Fruit fly (Drosophila melanogaster) whole organism, wandering third instar larva: ENCODE measurements around the gene Alg10.

ENCODE experiments used
- CG32264 ChIP-seq: fragments of 200-800 bp; sonication (Bioruptor generic); optimal IDR thresholded peaks from 2 replicates; lab custom pipeline; 2016; ENCODE audit warnings: missing biosample characterization, missing genetic modification characterization
- CG9705 ChIP-seq: fragments of 200-800 bp; sonication (Bioruptor generic); optimal IDR thresholded peaks from 2 replicates; lab custom pipeline; 2018; ENCODE audit warnings: missing biosample characterization, mild to moderate bottlenecking, missing genetic modification characterization
- CrebA ChIP-seq: fragments of 200-800 bp; sonication (Bioruptor generic); optimal IDR thresholded peaks from 2 replicates; lab custom pipeline; 2016; ENCODE audit warnings: missing biosample characterization, mild to moderate bottlenecking, missing genetic modification characterization, borderline replicate concordance
- Dfd ChIP-seq: fragments of >200 bp; optimal IDR thresholded peaks from 2 replicates; lab custom pipeline; 2017; ENCODE audit warnings: missing biosample characterization, missing genetic modification characterization
- Dif ChIP-seq: fragments of 200-275, 200-300 bp; sonication (Bioruptor generic); optimal IDR thresholded peaks from 2 replicates; lab custom pipeline; 2018; ENCODE audit warnings: missing biosample characterization, missing genetic modification characterization; ENCODE audit not compliant: partially characterized antibody
- GATAd ChIP-seq: sonication (Bioruptor generic); optimal IDR thresholded peaks from 2 replicates; lab custom pipeline; 2016; ENCODE audit warnings: missing biosample characterization, missing genetic modification characterization
- HLH106 ChIP-seq: fragments of 200-800 bp; optimal IDR thresholded peaks from 3 replicates; lab custom pipeline; 2019; ENCODE audit warnings: missing biosample characterization, mild to moderate bottlenecking, missing genetic modification characterization, moderate library complexity
- Hnf4 ChIP-seq: fragments of 200-800 bp; sonication (Bioruptor generic); optimal IDR thresholded peaks from 2 replicates; lab custom pipeline; 2016; ENCODE audit warnings: missing biosample characterization, mild to moderate bottlenecking, missing genetic modification characterization
- Hr83 ChIP-seq: fragments of 200-300 bp; sonication (Bioruptor generic); optimal IDR thresholded peaks from 2 replicates; lab custom pipeline; 2016; ENCODE audit warnings: missing biosample characterization, mild to moderate bottlenecking, missing genetic modification characterization, moderate library complexity; ENCODE audit not compliant: poor library complexity, severe bottlenecking
- Jra ChIP-seq: sonication (Bioruptor generic); optimal IDR thresholded peaks from 2 replicates; lab custom pipeline; 2016; ENCODE audit warnings: missing biosample characterization, missing genetic modification characterization
- Myc ChIP-seq: fragments of >200 bp; optimal IDR thresholded peaks from 2 replicates; lab custom pipeline; 2017
- N ChIP-seq: fragments of >200 bp; optimal IDR thresholded peaks from 2 replicates; lab custom pipeline; 2018; ENCODE audit warnings: missing biosample characterization, missing external identifiers, missing genetic modification characterization
- OdsH ChIP-seq: fragments of 200-800 bp; sonication (Bioruptor generic); optimal IDR thresholded peaks from 2 replicates; lab custom pipeline; 2016; ENCODE audit warnings: missing biosample characterization, mild to moderate bottlenecking, missing genetic modification characterization
- Sp1 ChIP-seq: fragments of 200-800 bp; sonication (Bioruptor generic); optimal IDR thresholded peaks from 3 replicates; lab custom pipeline; 2019; ENCODE audit warnings: missing biosample characterization, mild to moderate bottlenecking, missing genetic modification characterization, moderate library complexity
- Vsx2 ChIP-seq: fragments of 200-300, 225-300 bp; sonication (Bioruptor generic); optimal IDR thresholded peaks from 2 replicates; lab custom pipeline; 2018; ENCODE audit warnings: missing biosample characterization, missing genetic modification characterization; ENCODE audit not compliant: partially characterized antibody
- br ChIP-seq: fragments of 200-800 bp; sonication (Bioruptor generic); optimal IDR thresholded peaks from 2 replicates; lab custom pipeline; 2016; ENCODE audit warnings: missing biosample characterization, missing genetic modification characterization
- brk ChIP-seq: fragments of 200-800 bp; sonication (Bioruptor generic); optimal IDR thresholded peaks from 2 replicates; lab custom pipeline; 2016; ENCODE audit warnings: missing biosample characterization, mild to moderate bottlenecking, missing genetic modification characterization
- dl ChIP-seq, 2 experiments: fragments of 175-275, 200-275 bp in 1 of 2; fragments of 200-275 bp in 1 of 2; sonication (Bioruptor generic); optimal IDR thresholded peaks; lab custom pipeline; 2018; ENCODE audit warnings: mild to moderate bottlenecking in 2 of 2, missing biosample characterization in 2 of 2, missing genetic modification characterization in 2 of 2, moderate library complexity in 2 of 2; ENCODE audit not compliant: partially characterized antibody in 2 of 2, insufficient read depth in 1 of 2
- dmrt93B ChIP-seq: fragments of 200-800 bp; sonication (Bioruptor generic); optimal IDR thresholded peaks from 2 replicates; lab custom pipeline; 2018; ENCODE audit warnings: missing biosample characterization, mild to moderate bottlenecking, missing genetic modification characterization
- dsf ChIP-seq: sonication (Bioruptor generic); optimal IDR thresholded peaks from 2 replicates; lab custom pipeline; 2016; ENCODE audit warnings: missing biosample characterization, missing genetic modification characterization, borderline replicate concordance
- ey ChIP-seq: fragments of 200-800 bp; sonication (Bioruptor generic); optimal IDR thresholded peaks from 2 replicates; lab custom pipeline; 2016; ENCODE audit warnings: missing biosample characterization, missing genetic modification characterization
- foxo ChIP-seq, 2 experiments: fragments of 200-800 bp; sonication (Bioruptor generic); optimal IDR thresholded peaks; 2 replicates in 1 of 2; 3 replicates in 1 of 2; lab custom pipeline; 2016 to 2017; ENCODE audit warnings: missing biosample characterization in 2 of 2, missing genetic modification characterization in 2 of 2
- fru ChIP-seq: fragments of 200-800 bp; sonication (Bioruptor generic); optimal IDR thresholded peaks from 3 replicates; lab custom pipeline; 2016; ENCODE audit warnings: missing biosample characterization, mild to moderate bottlenecking, missing genetic modification characterization
- h ChIP-seq: fragments of 200-800 bp; sonication (Bioruptor generic); optimal IDR thresholded peaks from 3 replicates; lab custom pipeline; 2016; ENCODE audit warnings: missing biosample characterization, mild to moderate bottlenecking, missing genetic modification characterization
- jim ChIP-seq: fragments of 175-275, 200-325 bp; sonication (Bioruptor generic); optimal IDR thresholded peaks from 2 replicates; lab custom pipeline; 2016; ENCODE audit warnings: missing biosample characterization, mild to moderate bottlenecking, missing genetic modification characterization
- psq ChIP-seq: fragments of 200-800 bp; sonication (Bioruptor generic); optimal IDR thresholded peaks from 3 replicates; lab custom pipeline; 2017; ENCODE audit warnings: missing biosample characterization, mild to moderate bottlenecking, missing genetic modification characterization, moderate library complexity
- rgr ChIP-seq: fragments of 200-800 bp; sonication (Bioruptor generic); optimal IDR thresholded peaks from 3 replicates; lab custom pipeline; 2016; ENCODE audit warnings: missing biosample characterization, mild to moderate bottlenecking, missing genetic modification characterization
- sage ChIP-seq: fragments of 200-800 bp; sonication (Bioruptor generic); optimal IDR thresholded peaks from 2 replicates; lab custom pipeline; 2016; ENCODE audit warnings: missing biosample characterization, mild to moderate bottlenecking, missing genetic modification characterization
- sv ChIP-seq: fragments of 200-800 bp; sonication (Bioruptor generic); optimal IDR thresholded peaks from 3 replicates; lab custom pipeline; 2016; ENCODE audit warnings: missing biosample characterization, missing genetic modification characterization
- tai ChIP-seq: sonication (Bioruptor generic); optimal IDR thresholded peaks from 2 replicates; lab custom pipeline; 2016; ENCODE audit warnings: missing biosample characterization, missing genetic modification characterization
- usp ChIP-seq: fragments of >200 bp; optimal IDR thresholded peaks from 2 replicates; lab custom pipeline; 2017; ENCODE audit warnings: missing biosample characterization, missing genetic modification characterization
- woc ChIP-seq: sonication (Bioruptor generic); optimal IDR thresholded peaks from 2 replicates; lab custom pipeline; 2016; ENCODE audit warnings: missing biosample characterization, mild to moderate bottlenecking, missing genetic modification characterization

The Alg10 gene

DNA sequence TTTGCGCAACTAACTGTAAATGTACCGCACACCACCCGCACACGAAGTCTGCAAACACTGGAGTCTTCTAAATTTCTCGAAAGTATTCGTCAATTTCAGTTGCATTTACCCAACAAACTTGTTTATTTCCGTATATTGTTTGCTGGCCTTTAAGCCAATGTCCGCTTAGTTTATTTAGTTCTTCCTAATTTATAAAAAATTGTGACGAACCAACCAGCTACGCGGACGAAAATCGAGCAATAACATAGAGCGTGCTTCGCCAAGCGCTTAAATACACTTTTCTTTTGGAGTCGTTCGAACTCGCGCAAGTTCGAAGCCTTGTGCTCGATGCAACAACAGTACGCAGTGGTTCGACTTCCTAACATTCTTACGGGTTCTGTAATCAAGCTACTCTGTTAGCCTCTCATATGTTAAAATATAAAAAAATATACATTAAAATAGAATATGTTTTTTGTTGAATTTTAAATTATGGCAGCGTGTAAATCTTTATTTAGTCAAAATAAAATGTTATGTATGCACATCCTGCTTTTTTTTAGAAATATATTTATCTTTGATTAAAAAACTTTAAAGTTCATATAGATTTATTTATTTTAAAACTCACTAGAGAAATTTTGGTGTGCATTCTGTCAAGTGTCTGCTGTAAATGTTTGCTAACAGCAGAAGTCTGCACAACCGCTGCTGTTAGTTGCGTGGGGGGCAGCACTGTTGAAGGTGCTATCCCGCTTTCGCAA lies 32.7 kb downstream of the Alg10 start, which contains the start of gene GlcAT-P:
TSS of gene GlcAT-P (minus strand) at position 246 of the 731 bp plus-strand sequence.
- TF ChIP-seq Myc (lab: Kevin White, UChicago) (no peak), brk (peak; percentile 60), psq (GFP tag; lab: Kevin White, UChicago) (peak; percentile 59), Hnf4 (GFP tag; lab: Kevin White, UChicago) (peak; percentile 2), HLH106 (tag; lab: Kevin White, UChicago) (peak; percentile 69), Vsx2 (GFP tag; lab: Kevin White, UChicago) (no peak), CG9705 (GFP tag; lab: Kevin White, UChicago) (peak; percentile 2), woc (GFP tag; lab: Kevin White, UChicago) (peak; percentile 45), foxo (GFP tag; optimal IDR thresholded peaks at IDR 0.05; lab: Kevin White, UChicago) (peak in 1 of 2 experiments; percentile 63), sv (GFP tag; lab: Kevin White, UChicago) (peak; percentile 36), dsf (no peak), fru (GFP tag; lab: Kevin White, UChicago) (peak; percentile 56), rgr (GFP tag; lab: Kevin White, UChicago) (peak; percentile 45), Sp1 (peak; percentile 69), OdsH (peak; percentile 57), sage (GFP tag; lab: Kevin White, UChicago) (no peak)

DNA sequence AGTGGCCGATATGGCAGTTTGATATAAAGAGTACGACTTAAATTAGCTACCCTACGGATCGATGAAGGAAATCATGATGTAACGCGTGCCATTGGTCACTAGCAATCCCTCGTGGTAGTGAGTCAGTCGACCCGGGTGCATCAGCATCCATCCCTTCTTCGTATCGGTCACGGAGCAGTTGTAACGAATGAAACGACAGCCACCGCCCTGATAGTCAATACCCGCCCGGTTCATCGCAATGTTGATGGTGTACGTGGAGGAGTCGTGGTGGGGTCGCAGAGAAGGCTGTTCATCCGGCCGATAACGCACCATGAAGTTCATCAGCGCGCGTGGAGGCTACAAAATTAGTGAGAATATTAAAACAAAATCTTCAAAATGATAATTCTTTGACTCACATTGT lies 33.6 kb downstream of the Alg10 start:
- no peak for TF ChIP-seq N
- TF ChIP-seq dl (GFP tag; optimal IDR thresholded peaks at IDR 0.05; lab: Kevin White, UChicago; ENCODE audit: insufficient read depth in 1 of 2, partially characterized antibody in 2 of 2) = no peak
- no peak for TF ChIP-seq ey (GFP tag; lab: Kevin White, UChicago)
- TF ChIP-seq Hnf4 (GFP tag; lab: Kevin White, UChicago) = no peak
- TF ChIP-seq Jra (GFP tag; lab: Kevin White, UChicago) = no peak
- TF ChIP-seq dsf = no peak
- TF ChIP-seq HLH106 (tag; lab: Kevin White, UChicago) = no peak
- no peak for TF ChIP-seq CG9705 (GFP tag; lab: Kevin White, UChicago)
- TF ChIP-seq, all 38 proteins: peak for 0

DNA sequence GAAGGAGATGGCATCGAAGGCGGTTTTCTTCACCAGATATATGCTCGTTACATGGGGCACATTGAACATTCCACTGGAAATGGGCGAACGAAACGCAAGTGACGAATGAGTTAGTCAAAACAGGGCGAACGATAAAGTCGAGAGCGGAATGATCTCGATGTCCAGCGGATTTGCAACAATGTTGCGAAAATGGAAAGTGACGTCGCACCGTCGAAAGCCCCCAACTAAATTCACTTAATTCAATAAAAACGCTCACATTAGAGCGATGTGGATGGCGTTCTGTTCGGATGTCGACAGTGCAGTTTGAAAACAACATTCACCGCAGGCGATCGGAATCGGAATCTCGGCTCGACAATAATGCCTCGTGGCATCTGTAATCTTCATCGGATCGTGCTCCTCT lies 34.5 kb downstream of the Alg10 start, which contains the start of gene CG7607:
TSS of gene CG7607 (plus strand) at position 301 of the 400 bp plus-strand sequence.
- TF ChIP-seq dl (GFP tag; optimal IDR thresholded peaks at IDR 0.05; lab: Kevin White, UChicago; ENCODE audit: insufficient read depth in 1 of 2, partially characterized antibody in 2 of 2) (no peak), br (no peak), jim (GFP tag; lab: Kevin White, UChicago) (no peak), CG9705 (GFP tag; lab: Kevin White, UChicago) (no peak), Dif (GFP tag; lab: Kevin White, UChicago) (no peak), usp (GFP tag; lab: Kevin White, UChicago) (no peak), brk (no peak)

DNA sequence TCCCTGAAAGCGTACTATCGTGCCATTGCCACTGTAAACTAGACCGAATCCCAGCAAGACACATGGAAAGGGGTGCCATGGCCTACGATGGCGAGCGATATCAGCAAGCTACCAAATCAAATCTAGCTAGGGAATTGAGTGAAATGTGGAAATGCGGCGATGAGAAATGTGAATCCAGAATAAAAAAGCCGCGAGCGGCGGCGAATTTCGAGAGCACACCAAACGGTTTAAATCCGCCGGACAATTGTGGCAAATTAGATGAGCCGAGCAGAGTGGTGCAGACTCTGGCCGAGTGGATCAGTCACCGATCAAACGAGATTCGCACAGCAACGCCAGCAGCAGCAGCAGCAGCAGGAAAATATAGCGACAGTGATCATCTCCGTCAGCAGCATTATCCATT lies 36.3 kb downstream of the Alg10 start, which contains the start of gene nkt:
TSS of gene nkt (plus strand) at position 301 of the 400 bp plus-strand sequence.
- TF ChIP-seq foxo (GFP tag; optimal IDR thresholded peaks at IDR 0.05; lab: Kevin White, UChicago) (no peak), fru (GFP tag; lab: Kevin White, UChicago) (no peak), dmrt93B (no peak), brk (no peak), OdsH (no peak), Dif (GFP tag; lab: Kevin White, UChicago) (no peak)

DNA sequence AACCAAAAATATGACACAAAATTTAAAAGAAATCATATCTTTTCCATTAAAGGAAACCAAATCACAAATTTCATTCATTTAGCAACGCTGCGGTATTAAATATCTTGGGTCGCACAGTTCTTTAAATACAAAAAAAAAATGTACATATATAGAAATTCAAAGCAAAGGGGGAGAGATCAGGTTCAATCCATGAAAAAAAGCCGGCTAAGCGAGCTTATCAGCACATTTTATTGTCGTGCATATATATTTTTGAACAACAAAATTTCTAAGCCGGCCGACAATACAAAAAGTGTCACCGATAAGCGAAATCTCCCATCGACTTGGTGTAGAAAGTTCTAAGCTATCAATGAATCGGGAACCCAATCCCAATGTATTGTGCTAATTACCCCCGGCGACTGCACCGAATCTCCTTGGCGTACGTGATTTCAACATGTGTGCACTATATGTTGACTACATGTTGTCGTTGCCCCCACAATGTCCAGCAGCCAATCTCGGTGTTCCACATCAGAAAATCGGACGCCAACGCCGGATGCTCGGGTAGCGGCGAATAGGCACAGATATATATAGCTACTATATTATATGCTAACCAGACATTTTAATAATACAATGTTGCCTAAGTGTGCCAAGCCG lies 39.2 kb downstream of the Alg10 start:
- TF ChIP-seq h (GFP tag; lab: Kevin White, UChicago) = no peak
- TF ChIP-seq Jra (GFP tag; lab: Kevin White, UChicago) = no peak
- TF ChIP-seq Hr83 = no peak
- TF ChIP-seq ey (GFP tag; lab: Kevin White, UChicago) = no peak
- no peak for TF ChIP-seq CrebA (GFP tag; lab: Kevin White, UChicago)
- no peak for TF ChIP-seq CG32264
- no peak for TF ChIP-seq tai
- no peak for TF ChIP-seq N
- TF ChIP-seq GATAd (GFP tag; lab: Kevin White, UChicago) = no peak
- TF ChIP-seq foxo (GFP tag; optimal IDR thresholded peaks at IDR 0.05; lab: Kevin White, UChicago) = no peak
- no peak for TF ChIP-seq dsf
- no peak for TF ChIP-seq usp (GFP tag; lab: Kevin White, UChicago)
- TF ChIP-seq Dfd (GFP tag; lab: Kevin White, UChicago) = no peak
- no peak for TF ChIP-seq fru (GFP tag; lab: Kevin White, UChicago)
- no peak for TF ChIP-seq Vsx2 (GFP tag; lab: Kevin White, UChicago)
